Worm (Caenorhabditis elegans): ENCODE results near the gene srj-13.

srj-13 gene

DNA sequence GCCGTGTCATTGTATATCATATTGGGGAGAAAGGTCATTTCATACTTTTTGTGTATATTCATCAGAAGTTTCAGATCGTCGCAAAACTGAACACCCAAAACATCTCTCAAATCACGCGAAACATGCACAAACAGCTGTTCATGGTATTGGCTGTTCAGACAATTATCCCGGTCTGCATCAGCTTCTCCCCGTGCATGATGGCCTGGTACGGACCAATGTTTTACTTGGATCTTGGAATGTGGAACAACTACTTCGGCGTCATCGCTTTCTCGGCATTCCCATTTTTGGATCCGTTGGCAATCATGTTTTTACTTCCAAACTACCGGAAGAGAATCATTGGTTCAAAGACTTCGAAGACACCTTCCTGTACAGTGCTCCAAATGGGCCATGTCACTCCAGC is 1.0 kb downstream of the srj-13 start:
- TF ChIP-seq nhr-129 (tag; optimal IDR thresholded peaks at IDR 0.05) (no peak), Y55F3AM.14 (GFP tag; optimal IDR thresholded peaks at IDR 0.05) (no peak), nhr-21 (tag; optimal IDR thresholded peaks at IDR 0.05) (no peak), nhr-237 (tag; optimal IDR thresholded peaks at IDR 0.05) (no peak), nhr-10 (tag; optimal IDR thresholded peaks at IDR 0.05) (no peak), nhr-11 (tag; optimal IDR thresholded peaks at IDR 0.05) (no peak), sma-3 (GFP tag; optimal IDR thresholded peaks at IDR 0.05) (no peak), unc-62 (GFP tag; optimal IDR thresholded peaks at IDR 0.05) (no peak), mbf-1 (tag; optimal IDR thresholded peaks at IDR 0.05) (no peak), R02D3.7 (tag; optimal IDR thresholded peaks at IDR 0.05) (no peak), unc-39 (tag; optimal IDR thresholded peaks at IDR 0.05) (no peak), skn-1 (tag; optimal IDR thresholded peaks at IDR 0.05) (no peak), elt-3 (tag; optimal IDR thresholded peaks at IDR 0.05) (no peak), nhr-23 (tag; optimal IDR thresholded peaks at IDR 0.05) (no peak), ztf-1 (GFP tag; conservative IDR thresholded peaks at IDR 0.05) (no peak), ceh-16 (tag; optimal IDR thresholded peaks at IDR 0.05) (no peak)

DNA sequence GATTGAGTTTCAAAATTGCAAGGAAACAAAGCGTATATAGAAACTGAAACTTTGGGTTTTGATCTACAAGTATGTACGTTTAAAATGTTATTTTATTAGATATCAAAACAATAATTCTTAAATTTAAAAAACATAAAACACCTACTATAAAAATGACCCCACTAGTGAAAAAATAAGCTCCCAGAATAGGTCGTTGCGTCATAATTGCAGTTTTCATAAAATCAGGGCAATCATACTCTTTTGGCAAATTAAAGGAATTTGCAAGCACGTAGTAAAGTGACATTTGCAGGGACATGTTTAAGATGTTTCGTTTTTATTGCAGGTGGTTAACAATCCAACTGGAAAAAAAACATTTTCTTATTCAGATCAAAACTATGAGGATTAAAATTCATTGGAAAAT is 6.1 kb downstream of the srj-13 start, which contains the start of gene srt-6:
TSS of gene srt-6 (minus strand) at position 295 of the 400 bp plus-strand sequence.
- TF ChIP-seq C34F6.9 (tag; optimal IDR thresholded peaks at IDR 0.05) (no peak), lin-39 (tag; optimal IDR thresholded peaks at IDR 0.05) (no peak), R02D3.7 (tag; optimal IDR thresholded peaks at IDR 0.05) (no peak), ztf-11 (tag; optimal IDR thresholded peaks at IDR 0.05) (no peak), nhr-21 (tag; optimal IDR thresholded peaks at IDR 0.05) (no peak), unc-62 (GFP tag; optimal IDR thresholded peaks at IDR 0.05) (no peak), peb-1 (tag; optimal IDR thresholded peaks at IDR 0.05) (no peak), aly-2 (tag; optimal IDR thresholded peaks at IDR 0.05) (no peak), nhr-12 (tag; optimal IDR thresholded peaks at IDR 0.05) (no peak), fos-1 (tag; optimal IDR thresholded peaks at IDR 0.05) (no peak), unc-39 (tag; optimal IDR thresholded peaks at IDR 0.05) (no peak), mdl-1 (tag; optimal IDR thresholded peaks at IDR 0.05) (no peak), lsy-2 (tag; optimal IDR thresholded peaks at IDR 0.05) (no peak), nhr-10 (tag; optimal IDR thresholded peaks at IDR 0.05) (no peak), ZK546.5 (tag; optimal IDR thresholded peaks at IDR 0.05) (no peak), skn-1 (tag; optimal IDR thresholded peaks at IDR 0.05) (no peak)

DNA sequence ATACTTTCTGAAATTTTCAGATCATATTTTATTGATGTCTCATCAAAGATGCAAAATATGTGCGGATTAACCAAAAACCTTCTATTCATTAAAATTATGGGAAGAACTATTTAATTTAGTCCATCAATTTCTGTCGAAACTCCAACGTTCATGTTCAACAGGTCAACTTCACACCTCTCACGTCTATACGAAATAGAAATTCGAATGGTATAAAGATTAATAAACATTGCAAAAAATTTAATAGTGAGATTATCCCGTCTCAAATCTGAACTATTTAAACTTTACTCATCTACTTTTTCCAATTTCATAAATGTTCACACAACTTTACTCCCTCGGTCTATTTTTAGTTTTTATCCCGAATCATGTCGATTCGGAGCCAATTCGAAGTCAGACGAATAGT is 7.1 kb downstream of the srj-13 start, which contains the start of gene R13D7.2:
TSS of gene R13D7.2 (plus strand) at position 301 of the 400 bp plus-strand sequence.
- no peak for TF ChIP-seq lin-11 (tag; optimal IDR thresholded peaks at IDR 0.05)
- no peak for TF ChIP-seq ZK546.5 (tag; optimal IDR thresholded peaks at IDR 0.05)
- TF ChIP-seq ztf-11 (tag; optimal IDR thresholded peaks at IDR 0.05): no peak
- no peak for TF ChIP-seq lin-39 (tag; optimal IDR thresholded peaks at IDR 0.05)
- no peak for TF ChIP-seq nhr-11 (tag; optimal IDR thresholded peaks at IDR 0.05)
- TF ChIP-seq nhr-129 (tag; optimal IDR thresholded peaks at IDR 0.05): no peak
- no peak for TF ChIP-seq R02D3.7 (tag; optimal IDR thresholded peaks at IDR 0.05)
- TF ChIP-seq sma-9 (GFP tag; optimal IDR thresholded peaks at IDR 0.05): no peak
- no peak for TF ChIP-seq sma-9 (tag; optimal IDR thresholded peaks at IDR 0.05)
- TF ChIP-seq aly-2 (tag; optimal IDR thresholded peaks at IDR 0.05): no peak
- no peak for TF ChIP-seq ama-1 (optimal IDR thresholded peaks at IDR 0.05)
- TF ChIP-seq unc-55 (GFP tag; optimal IDR thresholded peaks at IDR 0.05): no peak
- no peak for TF ChIP-seq snpc-4 (tag; optimal IDR thresholded peaks at IDR 0.05)
- TF ChIP-seq zag-1 (tag; optimal IDR thresholded peaks at IDR 0.05): no peak
- TF ChIP-seq nhr-237 (tag; optimal IDR thresholded peaks at IDR 0.05): no peak
- no peak for TF ChIP-seq sma-3 (GFP tag; optimal IDR thresholded peaks at IDR 0.05)
- TF ChIP-seq gmeb-1 (tag; optimal IDR thresholded peaks at IDR 0.05): no peak
- no peak for TF ChIP-seq Y55F3AM.14 (GFP tag; optimal IDR thresholded peaks at IDR 0.05)

DNA sequence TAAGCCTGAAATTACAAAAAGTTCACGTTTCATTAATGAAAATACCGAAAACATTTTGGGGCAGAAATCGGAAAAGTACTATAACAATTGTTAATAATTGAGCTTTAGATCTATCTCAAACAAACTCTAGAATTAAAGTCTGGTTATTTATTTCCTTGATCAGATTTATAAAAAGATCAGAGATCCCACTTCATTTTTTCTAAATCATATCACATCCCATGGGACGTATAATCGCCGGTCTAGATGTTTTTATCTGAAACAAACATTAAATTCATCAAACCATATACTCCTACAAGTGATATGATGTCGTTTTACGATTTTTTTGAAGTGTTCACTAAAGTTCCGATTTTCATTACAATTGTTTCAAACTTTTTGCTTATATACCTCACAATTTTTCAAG is 9.2 kb downstream of the srj-13 start, which contains the start of gene str-41:
TSS of gene str-41 (plus strand) at position 301 of the 400 bp plus-strand sequence.
- TF ChIP-seq gmeb-1 (tag; optimal IDR thresholded peaks at IDR 0.05) (no peak), lsy-2 (tag; optimal IDR thresholded peaks at IDR 0.05) (no peak), F13H6.1 (tag; optimal IDR thresholded peaks at IDR 0.05) (no peak), lin-39 (tag; optimal IDR thresholded peaks at IDR 0.05) (no peak), sma-3 (GFP tag; optimal IDR thresholded peaks at IDR 0.05) (no peak), egl-27 (tag; optimal IDR thresholded peaks at IDR 0.05) (no peak), Y55F3AM.14 (GFP tag; optimal IDR thresholded peaks at IDR 0.05) (no peak), mab-5 (tag; optimal IDR thresholded peaks at IDR 0.05) (no peak), unc-62 (GFP tag; optimal IDR thresholded peaks at IDR 0.05) (no peak), nhr-77 (tag; optimal IDR thresholded peaks at IDR 0.05) (no peak), nhr-25 (tag; optimal IDR thresholded peaks at IDR 0.05) (no peak)

All from whole organism, L2 larva.